Worm (Caenorhabditis elegans): ENCODE results near the gene ins-15.

The ins-15 gene

DNA sequence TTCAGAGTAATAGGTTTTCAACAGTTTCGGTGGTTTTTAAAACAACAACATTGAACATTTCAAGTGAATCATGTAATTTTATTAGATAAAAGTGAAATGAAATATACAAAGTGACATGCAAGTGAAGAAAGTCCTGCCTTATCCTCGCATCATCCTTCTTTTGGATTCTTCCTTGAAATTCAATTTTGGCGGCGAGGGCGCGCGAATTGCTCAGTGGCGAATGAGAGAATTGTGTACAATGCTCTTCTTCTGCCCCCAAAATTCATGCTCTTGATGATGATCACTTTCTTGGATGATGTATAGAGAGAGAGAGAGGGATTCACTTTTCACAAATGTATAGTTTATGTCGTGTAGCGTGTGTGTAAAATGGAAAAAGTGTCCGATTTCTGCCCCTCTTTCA lies 34.9 kb downstream of the ins-15 start:
- TF ChIP-seq flt-1 (GFP tag; IDR thresholded peaks at IDR 0.05) (no peak), ztf-29 (GFP tag; IDR thresholded peaks at IDR 0.05) (no peak), ztf-23 (GFP tag; IDR thresholded peaks at IDR 0.05) (no peak), med-1 (GFP tag; optimal IDR thresholded peaks at IDR 0.05; ENCODE audit: insufficient read depth) (no peak), tab-1 (GFP tag; IDR thresholded peaks at IDR 0.05) (no peak), T22C8.4 (GFP tag; IDR thresholded peaks at IDR 0.05) (no peak), klf-2 (GFP tag; conservative IDR thresholded peaks at IDR 0.05) (no peak), ref-1 (GFP tag; conservative IDR thresholded peaks at IDR 0.05) (no peak), cog-1 (tag; optimal IDR thresholded peaks at IDR 0.05) (no peak)

DNA sequence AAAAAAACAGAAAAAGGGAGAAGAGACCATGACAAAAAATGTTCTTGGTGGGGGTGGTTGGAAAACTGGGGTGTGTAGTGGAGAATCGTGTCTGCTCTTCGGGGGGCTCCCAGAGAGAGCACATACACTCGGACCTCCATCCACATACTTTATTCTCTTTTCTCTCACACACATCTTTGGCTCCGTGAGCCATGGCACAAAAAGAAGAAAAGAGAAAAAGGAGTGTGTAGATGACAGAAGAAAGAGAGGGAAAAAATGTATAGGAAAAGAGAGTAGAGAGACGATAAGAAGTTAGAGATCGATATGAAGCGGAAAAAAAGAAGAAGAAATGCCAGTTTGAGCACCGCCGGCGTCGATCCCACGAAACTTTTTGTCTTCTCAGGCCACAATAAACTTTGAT lies 35.6 kb downstream of the ins-15 start:
- no peak for TF ChIP-seq med-1 (GFP tag; optimal IDR thresholded peaks at IDR 0.05; ENCODE audit: insufficient read depth)
- TF ChIP-seq ztf-29 (GFP tag; IDR thresholded peaks at IDR 0.05): no peak

DNA sequence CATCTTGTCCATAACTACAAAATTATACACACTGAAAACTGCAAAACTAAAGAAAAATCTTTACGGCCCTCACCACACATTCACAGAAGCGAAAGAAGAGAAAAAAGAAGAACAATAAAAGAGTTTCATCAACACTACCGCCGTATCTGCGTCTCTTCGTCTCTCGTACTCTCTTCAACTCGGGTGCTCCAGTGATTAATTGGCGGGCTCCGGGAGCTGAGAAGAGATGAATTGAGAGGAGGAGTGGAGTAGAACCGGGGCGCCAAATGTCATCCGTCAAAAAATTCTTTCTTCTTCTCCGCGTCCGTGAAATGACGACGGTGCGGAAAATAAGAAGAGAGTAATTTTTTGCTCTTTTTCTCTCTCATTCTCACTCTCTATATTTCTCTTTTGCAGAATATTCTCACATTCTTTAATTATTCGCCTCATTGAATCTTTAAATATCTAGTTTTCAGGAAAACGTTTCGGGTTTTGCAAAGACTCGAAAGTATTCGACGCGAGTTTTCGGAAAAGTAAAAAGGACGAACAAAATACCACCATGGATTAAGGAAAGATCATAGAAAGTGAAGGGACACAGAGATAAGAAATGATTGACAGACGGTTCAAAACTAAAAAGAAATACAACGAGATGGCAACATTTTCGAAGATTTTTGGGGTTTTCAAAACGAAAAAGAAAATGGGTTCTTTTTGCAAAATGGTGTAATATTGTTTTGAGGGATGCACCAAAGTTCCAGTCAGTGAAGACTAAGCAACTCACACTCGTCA lies 36.9 kb downstream of the ins-15 start:
- TF ChIP-seq ztf-29 (GFP tag; IDR thresholded peaks at IDR 0.05) (no peak), klf-2 (GFP tag; conservative IDR thresholded peaks at IDR 0.05) (no peak), cog-1 (tag; optimal IDR thresholded peaks at IDR 0.05) (no peak), flt-1 (GFP tag; IDR thresholded peaks at IDR 0.05) (no peak), ztf-23 (GFP tag; IDR thresholded peaks at IDR 0.05) (no peak), T22C8.4 (GFP tag; IDR thresholded peaks at IDR 0.05) (no peak), ref-1 (GFP tag; conservative IDR thresholded peaks at IDR 0.05) (no peak), tab-1 (GFP tag; IDR thresholded peaks at IDR 0.05) (no peak), med-1 (GFP tag; optimal IDR thresholded peaks at IDR 0.05; ENCODE audit: insufficient read depth) (no peak)

DNA sequence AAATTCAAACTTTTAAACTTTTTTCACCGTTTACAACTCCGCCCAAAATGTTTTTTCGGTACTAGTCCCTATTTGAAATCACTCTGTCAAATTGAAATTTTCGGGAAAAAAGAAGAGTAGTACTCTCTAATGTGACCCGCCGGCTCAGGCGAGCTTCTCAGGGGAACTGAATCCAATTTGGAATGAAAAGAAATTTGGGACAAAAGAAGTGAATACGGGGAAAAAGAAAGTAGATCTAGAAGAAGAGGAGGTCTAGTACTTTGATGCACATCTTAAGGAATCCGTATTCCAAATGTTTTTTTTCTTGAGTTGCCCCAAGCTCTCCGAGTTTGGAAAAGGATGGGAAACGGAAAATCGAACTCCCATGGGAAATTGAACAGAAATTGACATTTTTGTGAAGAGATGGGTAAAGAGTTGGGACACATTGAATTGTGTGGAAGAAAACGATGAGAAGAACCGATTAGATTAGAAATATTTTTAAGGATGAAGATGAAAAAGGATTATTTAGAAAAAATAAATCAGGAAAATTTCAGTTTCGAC lies 37.9 kb downstream of the ins-15 start:
- TF ChIP-seq flt-1 (GFP tag; IDR thresholded peaks at IDR 0.05) (no peak), cog-1 (tag; optimal IDR thresholded peaks at IDR 0.05) (no peak), ztf-23 (GFP tag; IDR thresholded peaks at IDR 0.05) (no peak), klf-2 (GFP tag; conservative IDR thresholded peaks at IDR 0.05) (no peak), tab-1 (GFP tag; IDR thresholded peaks at IDR 0.05) (no peak), T22C8.4 (GFP tag; IDR thresholded peaks at IDR 0.05) (no peak), med-1 (GFP tag; optimal IDR thresholded peaks at IDR 0.05; ENCODE audit: insufficient read depth) (no peak), ztf-29 (GFP tag; IDR thresholded peaks at IDR 0.05) (no peak), ref-1 (GFP tag; conservative IDR thresholded peaks at IDR 0.05) (no peak)

DNA sequence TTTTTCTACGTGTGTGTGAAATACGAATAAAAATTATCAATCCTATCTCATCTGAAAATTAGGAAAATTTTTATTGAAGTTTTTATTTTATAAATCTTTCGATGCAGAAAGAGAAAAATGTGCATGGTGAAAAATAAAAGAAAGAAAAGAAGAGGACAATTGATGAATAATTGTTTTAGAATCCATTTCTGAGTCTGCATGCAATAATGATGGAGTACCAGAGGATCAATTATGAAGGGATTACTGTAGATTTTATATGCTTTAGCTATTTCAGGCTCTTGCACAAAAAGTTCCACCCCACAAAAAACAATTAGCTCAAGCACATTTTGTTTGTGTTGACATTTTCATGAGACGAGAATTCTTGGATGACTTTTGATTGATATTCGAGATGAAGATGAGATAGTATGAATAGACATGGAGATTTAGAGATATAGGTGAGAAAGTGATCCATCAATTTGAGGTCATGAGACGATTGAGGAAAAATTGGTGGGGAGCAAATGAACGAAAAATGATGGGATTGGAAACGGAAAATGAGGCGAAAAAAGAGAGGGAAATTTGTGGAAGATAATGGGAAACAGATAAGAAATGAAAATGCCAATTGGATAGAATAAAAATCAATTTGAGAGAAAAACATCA lies 38.8 kb downstream of the ins-15 start, which contains the start of gene rpy-1:
Gene rpy-1 (minus strand): TSS at position 51 of the 636 bp plus-strand sequence.
- TF ChIP-seq T22C8.4 (GFP tag; IDR thresholded peaks at IDR 0.05): no peak
- TF ChIP-seq klf-2 (GFP tag; conservative IDR thresholded peaks at IDR 0.05): no peak
- TF ChIP-seq med-1 (GFP tag; optimal IDR thresholded peaks at IDR 0.05; ENCODE audit: insufficient read depth): no peak
- no peak for TF ChIP-seq ztf-23 (GFP tag; IDR thresholded peaks at IDR 0.05)
- TF ChIP-seq cog-1 (tag; optimal IDR thresholded peaks at IDR 0.05): no peak
- TF ChIP-seq ref-1 (GFP tag; conservative IDR thresholded peaks at IDR 0.05): no peak
- no peak for TF ChIP-seq tab-1 (GFP tag; IDR thresholded peaks at IDR 0.05)
- no peak for TF ChIP-seq ztf-29 (GFP tag; IDR thresholded peaks at IDR 0.05)
- no peak for TF ChIP-seq flt-1 (GFP tag; IDR thresholded peaks at IDR 0.05)

DNA sequence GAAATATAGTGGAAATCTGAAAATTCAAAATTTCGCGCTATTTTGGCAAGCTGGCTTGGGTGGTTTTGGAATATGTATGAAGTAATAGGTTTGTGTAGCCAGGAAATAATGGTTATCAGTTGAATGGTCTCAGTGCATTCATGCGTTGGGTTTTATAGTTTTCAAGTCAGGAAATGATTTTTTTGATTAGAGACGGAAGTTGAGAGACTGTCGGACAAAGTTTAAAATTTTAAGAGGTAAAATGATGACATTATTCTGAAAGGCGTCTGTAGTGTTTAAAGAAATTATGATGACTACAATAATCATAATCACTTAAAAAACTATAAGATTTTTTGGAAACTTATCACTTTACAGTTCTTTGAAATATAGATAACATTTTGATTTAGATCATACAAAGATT lies 43.1 kb downstream of the ins-15 start, which contains the start of gene C18H9.6:
Gene C18H9.6 (minus strand): TSS at position 129 of the 400 bp plus-strand sequence.
- TF ChIP-seq klf-2 (GFP tag; conservative IDR thresholded peaks at IDR 0.05): no peak
- no peak for TF ChIP-seq tab-1 (GFP tag; IDR thresholded peaks at IDR 0.05)
- TF ChIP-seq ztf-23 (GFP tag; IDR thresholded peaks at IDR 0.05): no peak
- no peak for TF ChIP-seq flt-1 (GFP tag; IDR thresholded peaks at IDR 0.05)
- TF ChIP-seq ztf-29 (GFP tag; IDR thresholded peaks at IDR 0.05): no peak
- no peak for TF ChIP-seq ref-1 (GFP tag; conservative IDR thresholded peaks at IDR 0.05)
- TF ChIP-seq T22C8.4 (GFP tag; IDR thresholded peaks at IDR 0.05): no peak
- no peak for TF ChIP-seq cog-1 (tag; optimal IDR thresholded peaks at IDR 0.05)
- no peak for TF ChIP-seq med-1 (GFP tag; optimal IDR thresholded peaks at IDR 0.05; ENCODE audit: insufficient read depth)

DNA sequence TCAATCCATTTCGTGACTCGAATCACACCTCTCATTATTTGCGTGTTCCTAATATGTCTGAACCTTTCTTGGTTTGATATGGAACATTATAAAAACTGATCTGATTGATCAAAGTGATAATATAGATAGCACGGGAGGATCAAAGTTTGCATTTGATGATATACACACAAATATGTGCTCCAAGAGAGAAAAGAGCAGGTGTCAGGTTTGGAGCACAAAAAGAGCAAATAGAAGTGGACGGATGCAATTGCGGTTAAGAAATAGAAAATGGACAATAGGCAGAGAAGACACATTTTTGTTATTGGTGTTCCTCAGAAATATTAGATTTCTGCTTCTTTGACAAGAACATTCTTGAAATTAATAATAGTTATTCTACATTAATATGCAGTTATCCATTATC lies 45.8 kb downstream of the ins-15 start, which contains the start of gene C18H9.1:
Gene C18H9.1 (plus strand): TSS at position 301 of the 400 bp plus-strand sequence.
- no peak for TF ChIP-seq flt-1 (GFP tag; IDR thresholded peaks at IDR 0.05)
- TF ChIP-seq ztf-29 (GFP tag; IDR thresholded peaks at IDR 0.05): no peak
- TF ChIP-seq ztf-23 (GFP tag; IDR thresholded peaks at IDR 0.05): no peak
- no peak for TF ChIP-seq med-1 (GFP tag; optimal IDR thresholded peaks at IDR 0.05; ENCODE audit: insufficient read depth)
- TF ChIP-seq ref-1 (GFP tag; conservative IDR thresholded peaks at IDR 0.05): no peak
- TF ChIP-seq T22C8.4 (GFP tag; IDR thresholded peaks at IDR 0.05): no peak
- TF ChIP-seq cog-1 (tag; optimal IDR thresholded peaks at IDR 0.05): no peak
- TF ChIP-seq tab-1 (GFP tag; IDR thresholded peaks at IDR 0.05): no peak
- no peak for TF ChIP-seq klf-2 (GFP tag; conservative IDR thresholded peaks at IDR 0.05)

DNA sequence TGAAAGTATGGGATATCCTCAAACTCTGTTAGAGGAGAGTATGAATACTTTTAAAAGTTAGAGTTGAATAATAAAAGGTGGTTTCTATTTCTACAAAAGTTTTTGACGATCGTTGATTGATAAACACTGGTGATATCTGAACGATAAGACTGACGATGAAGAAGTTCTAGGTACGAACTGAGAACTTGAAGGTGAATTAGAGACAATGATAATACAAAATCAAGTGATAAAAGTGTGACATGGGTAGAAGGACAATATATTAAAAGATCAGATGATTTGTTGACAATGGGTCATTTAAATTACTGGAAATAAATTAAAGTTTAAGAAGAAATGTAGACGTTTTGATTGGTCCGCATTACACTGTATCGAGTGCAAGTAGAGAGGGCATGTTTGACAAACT lies 49.2 kb downstream of the ins-15 start, which contains the start of gene C18H9.5:
Gene C18H9.5 (minus strand): TSS at position 179 of the 400 bp plus-strand sequence.
- TF ChIP-seq med-1 (GFP tag; optimal IDR thresholded peaks at IDR 0.05; ENCODE audit: insufficient read depth): no peak
- no peak for TF ChIP-seq ztf-29 (GFP tag; IDR thresholded peaks at IDR 0.05)
- TF ChIP-seq ref-1 (GFP tag; conservative IDR thresholded peaks at IDR 0.05): no peak
- TF ChIP-seq flt-1 (GFP tag; IDR thresholded peaks at IDR 0.05): no peak
- no peak for TF ChIP-seq T22C8.4 (GFP tag; IDR thresholded peaks at IDR 0.05)
- no peak for TF ChIP-seq ztf-23 (GFP tag; IDR thresholded peaks at IDR 0.05)
- no peak for TF ChIP-seq cog-1 (tag; optimal IDR thresholded peaks at IDR 0.05)
- no peak for TF ChIP-seq klf-2 (GFP tag; conservative IDR thresholded peaks at IDR 0.05)
- no peak for TF ChIP-seq tab-1 (GFP tag; IDR thresholded peaks at IDR 0.05)
